Worm (Caenorhabditis elegans): ENCODE measurements around the gene ima-3.

Gene ima-3

ce11 chrIV:7512617-7513233 is 48.7 kb downstream of the ima-3 start, which contains the start of the genes plc-4 and R05G6.4 (continued):
- TF ChIP-seq zip-4 (GFP tag; optimal IDR thresholded peaks at IDR 0.05): no peak
- TF ChIP-seq ceh-8 (GFP tag; optimal IDR thresholded peaks at IDR 0.05): no peak
- no peak for TF ChIP-seq fkh-4 (tag; optimal IDR thresholded peaks at IDR 0.05; ENCODE audit: borderline replicate concordance)
- TF ChIP-seq sptf-1 (tag; optimal IDR thresholded peaks at IDR 0.05): no peak
- TF ChIP-seq ceh-88 (GFP tag; IDR thresholded peaks at IDR 0.05): no peak

- TF ChIP-seq ceh-8 (GFP tag; optimal IDR thresholded peaks at IDR 0.05): no peak
- no peak for TF ChIP-seq grh-1 (GFP tag; IDR thresholded peaks at IDR 0.05)
- TF ChIP-seq nhr-85 (tag): no peak
- TF ChIP-seq lin-35 (GFP tag; optimal IDR thresholded peaks at IDR 0.05): peak in 1 of 2 experiments; percentile 7
- peak in 1 of 2 experiments; percentile 10 for TF ChIP-seq efl-1 (optimal IDR thresholded peaks at IDR 0.05)
- peak in 1 of 2 experiments; percentile 40 for TF ChIP-seq efl-1 (GFP tag; optimal IDR thresholded peaks at IDR 0.05 in 1 of 2)
- TF ChIP-seq elt-3 (tag; optimal IDR thresholded peaks at IDR 0.05): no peak
- peak in 2 of 3 experiments; percentile 29 to 37 for TF ChIP-seq dpl-1 (GFP tag; optimal IDR thresholded peaks at IDR 0.05)
- no peak for TF ChIP-seq sup-37 (GFP tag; optimal IDR thresholded peaks at IDR 0.05)
- no peak for TF ChIP-seq irx-1 (tag; optimal IDR thresholded peaks at IDR 0.05)
- TF ChIP-seq zag-1 (tag; optimal IDR thresholded peaks at IDR 0.05): no peak
These were observed 50.6 kb downstream of the ima-3 start for ce11 chrIV:7510829-7511228.

- TF ChIP-seq lsy-2 (tag; optimal IDR thresholded peaks at IDR 0.05) (peak; percentile 51 to 87), sptf-1 (tag; optimal IDR thresholded peaks at IDR 0.05) (no peak), dpl-1 (GFP tag; optimal IDR thresholded peaks at IDR 0.05) (peak; percentile 18 to 51 (median 42)), efl-1 (optimal IDR thresholded peaks at IDR 0.05) (peak; percentile 38 to 56), efl-1 (GFP tag; optimal IDR thresholded peaks at IDR 0.05 in 1 of 2) (peak; percentile 48 to 91), lin-35 (GFP tag; optimal IDR thresholded peaks at IDR 0.05) (peak in 1 of 2 experiments; percentile 65)
These were observed 52.6 kb downstream of the ima-3 start for ce11 chrIV:7508850-7509249.
